Worm (Caenorhabditis elegans) whole organism, young adult: Measurements from ENCODE around the gene moc-3.

Experiments used
- F37B4.10 ChIP-seq: fragments of 200-800 bp; sonication (Bioruptor generic); IDR thresholded peaks from 2 replicates; pipeline ENCODE4 v1.3.6; 2022; ENCODE audit warnings: missing genetic modification characterization, missing compliant biosample characterization
- F55B11.4 ChIP-seq: sonication (generic microtip); optimal IDR thresholded peaks from 2 replicates; lab custom pipeline; 2016; ENCODE audit warnings: missing compliant biosample characterization, missing genetic modification characterization, borderline replicate concordance; ENCODE audit not compliant: insufficient read depth
- F57C9.4 ChIP-seq: sonication (generic microtip); optimal IDR thresholded peaks from 2 replicates; lab custom pipeline; 2017; ENCODE audit warnings: mild to moderate bottlenecking, missing genetic modification characterization, missing compliant biosample characterization
- ama-1 ChIP-seq, 3 experiments: fragments of 150-350 bp in 1 of 3; sonication (generic microtip) in 2 of 3; optimal IDR thresholded peaks; 2 replicates each; lab custom pipeline; 2014 to 2018; ENCODE audit warnings: missing biosample characterization in 2 of 3, missing genetic modification characterization in 2 of 3, missing genetic modification reagents in 2 of 3
- ceh-40 ChIP-seq: fragments of 200-800 bp; sonication (Bioruptor generic); IDR thresholded peaks from 2 replicates; pipeline ENCODE4 v1.3.6; 2022; ENCODE audit warnings: missing genetic modification characterization, missing compliant biosample characterization
- dpl-1 ChIP-seq: fragments of 150-350 bp; optimal IDR thresholded peaks from 2 replicates; lab custom pipeline; 2014; ENCODE audit warnings: missing biosample characterization, missing genetic modification reagents, missing genetic modification characterization
- nhr-179 ChIP-seq: sonication (generic microtip); optimal IDR thresholded peaks from 2 replicates; lab custom pipeline; 2016; ENCODE audit warnings: mild to moderate bottlenecking, missing genetic modification characterization, missing compliant biosample characterization
- rec-8 ChIP-seq, 2 experiments: sonication (generic microtip); optimal IDR thresholded peaks; 2 replicates each; lab custom pipeline; 2016; ENCODE audit warnings: mild to moderate bottlenecking in 2 of 2, missing genetic modification characterization in 2 of 2, missing genetic modification reagents in 2 of 2, missing genotype in 2 of 2, missing biosample characterization in 1 of 2, missing compliant biosample characterization in 1 of 2, moderate library complexity in 1 of 2
- snpc-1.3 ChIP-seq: sonication (generic microtip); optimal IDR thresholded peaks from 2 replicates; lab custom pipeline; 2017; ENCODE audit warnings: missing genetic modification characterization, mild to moderate bottlenecking, missing compliant biosample characterization, antibody characterized with exemption, moderate library complexity, missing genotype, missing genetic modification reagents; ENCODE audit not compliant: insufficient read depth
- snpc-4 ChIP-seq, 5 experiments: fragments of 150-350 bp in 1 of 5; sonication (generic microtip) in 4 of 5; optimal IDR thresholded peaks; 2 replicates each; lab custom pipeline; 2014 to 2018; ENCODE audit warnings: missing genetic modification characterization in 5 of 5, missing biosample characterization in 3 of 5, antibody characterized with exemption in 2 of 5, mild to moderate bottlenecking in 2 of 5, missing compliant biosample characterization in 2 of 5, missing genotype in 2 of 5, moderate library complexity in 2 of 5, missing genetic modification reagents in 1 of 5
- sptf-2 ChIP-seq: fragments of 200-800 bp; sonication (Bioruptor generic); optimal IDR thresholded peaks from 2 replicates; lab custom pipeline; 2018; ENCODE audit warnings: mild to moderate bottlenecking, missing genetic modification characterization, missing compliant biosample characterization
- unc-62 ChIP-seq: fragments of 150-350 bp; optimal IDR thresholded peaks from 2 replicates; lab custom pipeline; 2014; ENCODE audit warnings: missing biosample characterization, missing genetic modification reagents, missing genetic modification characterization
- ztf-18 ChIP-seq: sonication (generic microtip); optimal IDR thresholded peaks from 2 replicates; lab custom pipeline; 2016; ENCODE audit warnings: missing genotype, mild to moderate bottlenecking, missing genetic modification characterization, missing compliant biosample characterization

DNA sequence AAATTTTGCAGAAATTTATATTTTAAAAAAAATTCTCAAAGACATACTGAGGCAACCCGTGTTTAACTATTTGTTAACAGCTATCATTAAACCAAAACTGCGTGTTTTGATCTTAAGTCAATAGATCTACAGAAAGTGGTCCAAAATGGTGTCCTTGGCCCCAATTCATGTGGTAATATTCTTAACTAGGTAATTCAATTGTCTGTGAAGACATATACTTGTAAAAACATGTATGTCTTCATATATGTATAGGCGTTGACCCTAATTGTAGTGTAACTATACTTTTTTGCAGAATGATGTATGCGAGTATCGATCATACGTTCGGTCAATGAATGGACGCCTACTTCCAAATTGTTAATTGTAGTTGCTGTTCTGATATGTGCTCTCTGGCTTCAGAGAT lies 39.3 kb downstream of the moc-3 start, which contains the start of gene C07G1.15:
- TF ChIP-seq ama-1 (optimal IDR thresholded peaks at IDR 0.05; lab: Kevin White, UChicago) (no peak), ama-1 (GFP tag; optimal IDR thresholded peaks at IDR 0.05; lab: Kevin White, UChicago) (no peak), unc-62 (GFP tag; lab: Kevin White, UChicago) (no peak), snpc-4 (GFP tag; optimal IDR thresholded peaks at IDR 0.05; lab: Kevin White, UChicago) (no peak), snpc-4 (tag; optimal IDR thresholded peaks at IDR 0.05; lab: Kevin White, UChicago) (no peak), ztf-18 (no peak), F55B11.4 (tag; lab: Kevin White, UChicago) (no peak), snpc-1.3 (no peak), sptf-2 (GFP tag; lab: Kevin White, UChicago) (no peak), F37B4.10 (GFP tag; lab: Robert Waterston, UW) (no peak), rec-8 (tag; optimal IDR thresholded peaks at IDR 0.05; lab: Kevin White, UChicago) (no peak), dpl-1 (GFP tag; lab: Kevin White, UChicago) (no peak), ceh-40 (no peak), nhr-179 (tag; lab: Kevin White, UChicago) (no peak), F57C9.4 (tag; lab: Kevin White, UChicago) (no peak)
